Worm (Caenorhabditis elegans) whole organism, late embryonic: ENCODE data around the gene ttr-1.
A peak's percentile ranks its signal among the peaks of the same experiment; 100 is the strongest.

Experiments used
- C38D4.7 ChIP-seq: fragments of 200-800 bp; sonication (Bioruptor generic); optimal IDR thresholded peaks from 2 replicates; lab custom pipeline; 2018; ENCODE audit warnings: mild to moderate bottlenecking, missing genetic modification characterization, moderate library complexity, missing compliant biosample characterization
- F13H6.1 ChIP-seq: sonication (generic microtip); optimal IDR thresholded peaks from 2 replicates; lab custom pipeline; 2016; ENCODE audit warnings: missing genetic modification characterization, missing compliant biosample characterization
- K02D7.2 ChIP-seq: sonication (generic microtip); optimal IDR thresholded peaks from 2 replicates; lab custom pipeline; 2017; ENCODE audit warnings: mild to moderate bottlenecking, missing genetic modification characterization, missing compliant biosample characterization
- ama-1 ChIP-seq: fragments of 150-350 bp; optimal IDR thresholded peaks from 2 replicates; lab custom pipeline; 2014
- ceh-14 ChIP-seq: sonication (generic microtip); optimal IDR thresholded peaks from 2 replicates; lab custom pipeline; 2016; ENCODE audit warnings: missing genotype, missing genetic modification characterization, missing compliant biosample characterization
- ceh-18 ChIP-seq: sonication (generic microtip); optimal IDR thresholded peaks from 2 replicates; lab custom pipeline; 2016; ENCODE audit warnings: missing genetic modification characterization, missing compliant biosample characterization
- ceh-2 ChIP-seq: sonication (generic microtip); optimal IDR thresholded peaks from 2 replicates; lab custom pipeline; 2016; ENCODE audit warnings: missing genotype, missing genetic modification characterization, missing compliant biosample characterization
- ceh-22 ChIP-seq: sonication (generic microtip); optimal IDR thresholded peaks from 2 replicates; lab custom pipeline; 2017; ENCODE audit warnings: missing biosample characterization, missing genetic modification characterization
- ceh-34 ChIP-seq: sonication (generic microtip); optimal IDR thresholded peaks from 2 replicates; lab custom pipeline; 2016; ENCODE audit warnings: mild to moderate bottlenecking, missing genetic modification characterization, missing compliant biosample characterization
- ceh-45 ChIP-seq: fragments of 200-800 bp; sonication (Bioruptor generic); IDR thresholded peaks from 2 replicates; pipeline ENCODE4 v1.3.6; 2022; ENCODE audit warnings: missing genetic modification reagents, missing genetic modification characterization, missing compliant biosample characterization
- ceh-6 ChIP-seq: fragments of 200-800 bp; sonication (Bioruptor generic); optimal IDR thresholded peaks from 2 replicates; lab custom pipeline; 2018; ENCODE audit warnings: mild to moderate bottlenecking, missing genetic modification characterization, missing compliant biosample characterization
- elt-2 ChIP-seq: sonication (generic microtip); optimal IDR thresholded peaks from 2 replicates; lab custom pipeline; 2016; ENCODE audit warnings: missing genetic modification reagents, missing genetic modification characterization, missing compliant biosample characterization
- ets-4 ChIP-seq: sonication (generic microtip); optimal IDR thresholded peaks from 2 replicates; lab custom pipeline; 2016; ENCODE audit warnings: missing genetic modification characterization, missing compliant biosample characterization
- eyg-1 ChIP-seq: sonication (generic microtip); optimal IDR thresholded peaks from 2 replicates; lab custom pipeline; 2016; ENCODE audit warnings: missing genotype, missing genetic modification characterization, missing compliant biosample characterization
- fkh-10 ChIP-seq: fragments of 150-350 bp; optimal IDR thresholded peaks from 2 replicates; lab custom pipeline; 2014; ENCODE audit warnings: missing biosample characterization, missing genetic modification reagents, missing genetic modification characterization
- hlh-13 ChIP-seq: fragments of 200-800 bp; sonication (Bioruptor generic); optimal IDR thresholded peaks from 2 replicates; lab custom pipeline; 2018; ENCODE audit warnings: mild to moderate bottlenecking, missing genetic modification characterization, missing compliant biosample characterization
- hlh-15 ChIP-seq: sonication (generic microtip); optimal IDR thresholded peaks from 2 replicates; lab custom pipeline; 2016; ENCODE audit warnings: missing genetic modification characterization, missing compliant biosample characterization
- hlh-30 ChIP-seq: sonication (generic microtip); optimal IDR thresholded peaks from 2 replicates; lab custom pipeline; 2017; ENCODE audit warnings: antibody characterized with exemption, missing genetic modification characterization, missing compliant biosample characterization; ENCODE audit not compliant: insufficient read depth
- hlh-6 ChIP-seq: sonication (generic microtip); optimal IDR thresholded peaks from 2 replicates; lab custom pipeline; 2016; ENCODE audit warnings: missing genotype, missing genetic modification characterization, missing compliant biosample characterization
- mec-3 ChIP-seq: sonication (generic microtip); optimal IDR thresholded peaks from 2 replicates; lab custom pipeline; 2016; ENCODE audit warnings: borderline replicate concordance, missing genetic modification characterization, missing compliant biosample characterization
- nfya-1 ChIP-seq: sonication (generic microtip); optimal IDR thresholded peaks from 2 replicates; lab custom pipeline; 2017; ENCODE audit warnings: missing genetic modification characterization, mild to moderate bottlenecking, missing compliant biosample characterization, antibody characterized with exemption, moderate library complexity
- nhr-232 ChIP-seq: sonication (generic microtip); optimal IDR thresholded peaks from 2 replicates; lab custom pipeline; 2016; ENCODE audit warnings: missing genetic modification characterization, missing compliant biosample characterization
- npax-4 ChIP-seq: sonication (generic microtip); optimal IDR thresholded peaks from 2 replicates; lab custom pipeline; 2016; ENCODE audit warnings: missing genetic modification characterization, missing compliant biosample characterization
- odd-2 ChIP-seq: sonication (generic microtip); optimal IDR thresholded peaks from 2 replicates; lab custom pipeline; 2017; ENCODE audit warnings: antibody characterized with exemption, mild to moderate bottlenecking, missing genetic modification characterization, missing compliant biosample characterization
- pag-3 ChIP-seq: sonication (generic microtip); optimal IDR thresholded peaks from 2 replicates; lab custom pipeline; 2016; ENCODE audit warnings: missing compliant biosample characterization, missing genetic modification characterization, borderline replicate concordance
- pha-2 ChIP-seq: sonication (generic microtip); optimal IDR thresholded peaks from 2 replicates; lab custom pipeline; 2017; ENCODE audit warnings: mild to moderate bottlenecking, missing genetic modification characterization, missing compliant biosample characterization
- pqm-1 ChIP-seq: sonication (generic microtip); optimal IDR thresholded peaks from 2 replicates; lab custom pipeline; 2016; ENCODE audit warnings: missing genetic modification characterization, missing compliant biosample characterization
- pros-1 ChIP-seq: fragments of 150-350 bp; optimal IDR thresholded peaks from 2 replicates; lab custom pipeline; 2014; ENCODE audit warnings: missing biosample characterization, missing genetic modification reagents, missing genetic modification characterization
- ref-2 ChIP-seq: sonication (generic microtip); optimal IDR thresholded peaks from 2 replicates; lab custom pipeline; 2016; ENCODE audit warnings: missing genetic modification characterization, missing compliant biosample characterization
- sox-2 ChIP-seq: fragments of 200-800 bp; sonication (Bioruptor generic); IDR thresholded peaks from 2 replicates; pipeline ENCODE4 v1.3.6; 2022; ENCODE audit warnings: missing genetic modification reagents, missing genetic modification characterization, missing compliant biosample characterization
- syd-9 ChIP-seq: sonication (generic microtip); optimal IDR thresholded peaks from 2 replicates; lab custom pipeline; 2016; ENCODE audit warnings: mild to moderate bottlenecking, missing genetic modification characterization, moderate library complexity, missing compliant biosample characterization
- tbx-2 ChIP-seq: sonication (generic microtip); optimal IDR thresholded peaks from 2 replicates; lab custom pipeline; 2016; ENCODE audit warnings: missing genetic modification characterization, missing compliant biosample characterization
- ttx-3 ChIP-seq: sonication (generic microtip); optimal IDR thresholded peaks from 2 replicates; lab custom pipeline; 2016; ENCODE audit warnings: missing genetic modification reagents, missing genetic modification characterization, missing compliant biosample characterization
- unc-42 ChIP-seq: sonication (generic microtip); optimal IDR thresholded peaks from 2 replicates; lab custom pipeline; 2016; ENCODE audit warnings: missing genotype, missing genetic modification characterization, missing compliant biosample characterization
- unc-86 ChIP-seq: sonication (generic microtip); optimal IDR thresholded peaks from 2 replicates; lab custom pipeline; 2016; ENCODE audit warnings: missing genetic modification characterization, missing compliant biosample characterization
- zip-5 ChIP-seq: sonication (generic microtip); optimal IDR thresholded peaks from 2 replicates; lab custom pipeline; 2016; ENCODE audit warnings: missing genetic modification characterization, missing compliant biosample characterization
- ztf-16 ChIP-seq: sonication (generic microtip); optimal IDR thresholded peaks from 2 replicates; lab custom pipeline; 2017; ENCODE audit warnings: missing genetic modification characterization, missing compliant biosample characterization

ttr-1 gene

DNA sequence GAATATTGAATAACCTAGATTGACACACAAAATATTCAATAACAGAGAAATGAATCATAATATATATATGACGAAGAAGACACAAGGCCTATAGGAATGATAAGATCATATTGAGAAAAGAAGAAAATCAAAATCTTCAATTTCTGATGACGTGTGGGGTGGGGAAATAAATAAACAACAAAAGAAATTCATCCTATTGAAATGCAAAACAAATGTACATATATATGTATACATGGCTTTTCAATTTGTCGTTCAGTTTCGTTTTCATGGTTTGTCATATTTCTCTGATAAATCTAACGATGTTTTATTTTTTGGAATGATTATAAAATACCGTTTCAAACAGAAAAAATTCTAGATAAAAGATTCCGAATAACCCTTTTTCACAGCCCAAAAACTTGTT, 2.2 kb upstream of the ttr-1 start, which contains the start of gene ttr-3:
TSS of gene ttr-3 (minus strand) at position 101 of the 400 bp plus-strand sequence.
- TF ChIP-seq hlh-30 (tag; lab: Kevin White, UChicago) (no peak), hlh-15 (tag; lab: Kevin White, UChicago) (no peak), sox-2 (GFP tag; lab: Robert Waterston, UW) (no peak), fkh-10 (no peak), nfya-1 (tag; lab: Kevin White, UChicago) (no peak), hlh-6 (no peak)

DNA sequence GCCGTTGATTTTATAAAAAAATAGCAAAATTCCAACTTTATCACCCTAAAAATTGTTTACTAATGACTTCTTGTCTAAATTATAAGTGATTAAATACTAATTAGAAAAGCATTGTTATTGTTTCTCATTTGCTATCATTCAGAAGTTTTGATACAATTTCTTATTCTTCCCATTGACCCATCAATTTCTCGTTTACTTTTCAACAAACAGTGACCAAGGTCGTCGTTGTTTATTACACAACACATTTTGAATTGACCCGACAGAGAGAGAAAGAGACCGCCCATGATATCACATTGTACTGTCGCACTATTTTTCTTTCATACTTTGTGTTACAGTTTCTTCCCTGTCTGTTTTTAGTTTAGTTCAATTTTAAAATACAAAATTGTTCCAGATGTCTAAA, 1.5 kb upstream of the ttr-1 start, which contains the start of gene ttr-2:
TSS of gene ttr-2 (plus strand) at position 392 of the 400 bp plus-strand sequence.
- TF ChIP-seq ama-1 (no peak), mec-3 (tag; lab: Kevin White, UChicago) (no peak)
- TF ChIP-seq, all 69 proteins: peak for 0

DNA sequence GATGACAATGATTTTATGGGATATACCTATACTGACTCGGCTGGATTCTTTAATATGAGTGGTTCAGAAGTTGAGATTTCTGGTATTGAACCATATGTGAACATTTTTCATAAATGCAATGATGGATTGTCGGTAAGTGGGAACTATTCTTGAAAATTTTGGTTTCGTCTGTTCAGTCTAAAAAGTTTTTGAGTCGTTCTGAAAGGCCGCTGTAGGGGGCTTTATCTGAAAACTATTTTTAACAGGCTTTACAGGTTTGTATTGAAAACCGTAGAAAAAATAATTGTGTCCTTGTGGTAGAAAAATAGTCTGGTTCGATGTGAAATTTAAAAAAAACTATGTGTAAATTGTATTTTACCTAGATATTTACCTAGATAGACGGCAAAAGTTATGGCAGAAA, 648 bp downstream of the ttr-1 start:
- TF ChIP-seq ref-2 (tag; lab: Kevin White, UChicago), result no peak
- no peak for TF ChIP-seq ceh-22 (tag; lab: Kevin White, UChicago)
- no peak for TF ChIP-seq ceh-14 (tag; lab: Kevin White, UChicago)
- no peak for TF ChIP-seq pros-1 (tag; lab: Kevin White, UChicago)
- no peak for TF ChIP-seq tbx-2
- no peak for TF ChIP-seq hlh-30 (tag; lab: Kevin White, UChicago)
- TF ChIP-seq ztf-16 (tag; lab: Kevin White, UChicago), result no peak
- TF ChIP-seq K02D7.2 (tag; lab: Kevin White, UChicago), result no peak

DNA sequence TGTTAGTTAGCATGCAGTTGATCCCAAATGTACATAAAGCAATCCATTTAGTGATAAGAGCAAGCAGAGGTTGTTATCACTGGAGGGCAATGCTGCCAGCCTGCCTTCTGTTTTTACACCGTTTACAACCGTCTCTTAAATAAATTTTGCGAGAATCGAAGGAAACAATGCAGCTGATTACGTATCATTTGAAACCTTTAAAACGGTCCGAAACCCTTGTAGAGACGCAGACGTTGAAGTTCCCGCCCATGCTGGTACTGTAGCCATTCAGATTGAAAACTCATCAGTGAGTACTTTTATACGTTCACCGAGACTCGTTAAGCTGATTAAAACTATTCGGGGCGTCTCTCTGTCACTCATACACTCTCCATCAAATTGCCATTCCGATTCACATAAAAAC, 1.5 kb downstream of the ttr-1 start:
- no peak for TF ChIP-seq fkh-10
- TF ChIP-seq sox-2 (GFP tag; lab: Robert Waterston, UW), result no peak
- no peak for TF ChIP-seq ceh-45 (GFP tag; lab: Robert Waterston, UW)
- no peak for TF ChIP-seq F13H6.1 (tag; lab: Kevin White, UChicago)
- TF ChIP-seq odd-2 (tag; lab: Kevin White, UChicago), result no peak
- TF ChIP-seq ceh-18 (tag; lab: Kevin White, UChicago), result no peak
- no peak for TF ChIP-seq syd-9 (tag; lab: Kevin White, UChicago)
- TF ChIP-seq ttx-3 (tag; lab: Kevin White, UChicago), result no peak
- TF ChIP-seq pha-2, result no peak
- no peak for TF ChIP-seq unc-42
- TF ChIP-seq ceh-2, result no peak
- TF ChIP-seq ceh-22 (tag; lab: Kevin White, UChicago), result no peak
- no peak for TF ChIP-seq pag-3 (tag; lab: Kevin White, UChicago)
- peak; percentile 86 for TF ChIP-seq elt-2
- no peak for TF ChIP-seq hlh-13 (GFP tag; lab: Kevin White, UChicago)
- TF ChIP-seq C38D4.7, result no peak
- TF ChIP-seq pqm-1 (tag; lab: Kevin White, UChicago), result peak; percentile 65
- TF ChIP-seq zip-5 (tag; lab: Kevin White, UChicago), result no peak

DNA sequence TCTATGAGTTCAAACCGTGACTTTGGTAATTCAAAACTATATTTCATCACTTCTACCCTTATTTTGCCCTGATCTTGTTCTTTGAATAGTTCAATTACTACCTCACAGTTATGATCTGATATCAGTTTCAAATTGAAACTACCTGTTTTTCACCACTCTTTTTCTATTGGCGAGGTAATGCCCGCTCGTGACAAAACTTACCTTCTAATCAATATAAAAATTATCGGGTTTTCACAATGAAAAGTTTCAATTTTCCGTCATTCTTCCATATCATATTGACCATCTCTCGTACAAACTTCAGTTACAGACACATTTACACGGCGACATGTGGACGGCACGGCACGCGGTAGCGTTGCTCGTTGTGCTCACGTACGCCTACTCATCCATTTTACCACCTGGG, 3.2 kb downstream of the ttr-1 start, which contains the start of gene dec-7:
TSS of gene dec-7 (plus strand) at position 308 of the 400 bp plus-strand sequence.
- TF ChIP-seq elt-2 (no peak), eyg-1 (tag; lab: Kevin White, UChicago) (no peak), ceh-6 (no peak), C38D4.7 (no peak), ttx-3 (tag; lab: Kevin White, UChicago) (no peak), tbx-2 (no peak), pqm-1 (tag; lab: Kevin White, UChicago) (no peak), nhr-232 (tag; lab: Kevin White, UChicago) (no peak), npax-4 (tag; lab: Kevin White, UChicago) (no peak), unc-86 (tag; lab: Kevin White, UChicago) (no peak), ets-4 (tag; lab: Kevin White, UChicago) (no peak), unc-42 (no peak), ceh-34 (tag; lab: Kevin White, UChicago) (no peak), F13H6.1 (tag; lab: Kevin White, UChicago) (no peak)
- TF ChIP-seq, all 69 proteins: peak for 0
